Worm (Caenorhabditis elegans) whole organism, late embryonic: ENCODE measurements around the gene K08D8.12.
A peak's percentile ranks its signal among the peaks of the same experiment; 100 is the strongest.
"Not testable (repeated sequence)": the region's sequence is repeated elsewhere in the genome, so short reads cannot be mapped to it uniquely, and the experiment has no call there.

Experiments
- C08G9.2 ChIP-seq: sonication (generic microtip); optimal IDR thresholded peaks from 2 replicates; lab custom pipeline; 2016; ENCODE audit warnings: mild to moderate bottlenecking, missing genetic modification characterization, moderate library complexity, missing compliant biosample characterization
- K02D7.2 ChIP-seq: sonication (generic microtip); optimal IDR thresholded peaks from 2 replicates; lab custom pipeline; 2017; ENCODE audit warnings: mild to moderate bottlenecking, missing genetic modification characterization, missing compliant biosample characterization
- T23F11.4 ChIP-seq: fragments of 200-800 bp; sonication (Bioruptor generic); optimal IDR thresholded peaks from 2 replicates; lab custom pipeline; 2018; ENCODE audit warnings: mild to moderate bottlenecking, missing genetic modification characterization, missing compliant biosample characterization
- ama-1 ChIP-seq: fragments of 150-350 bp; optimal IDR thresholded peaks from 2 replicates; lab custom pipeline; 2014
- ceh-14 ChIP-seq: sonication (generic microtip); optimal IDR thresholded peaks from 2 replicates; lab custom pipeline; 2016; ENCODE audit warnings: missing genotype, missing genetic modification characterization, missing compliant biosample characterization
- ceh-30 ChIP-seq: fragments of 150-350 bp; optimal IDR thresholded peaks from 2 replicates; lab custom pipeline; 2014; ENCODE audit warnings: missing biosample characterization, missing genetic modification characterization
- ceh-31 ChIP-seq: sonication (generic microtip); optimal IDR thresholded peaks from 2 replicates; lab custom pipeline; 2016; ENCODE audit warnings: missing genetic modification characterization, missing compliant biosample characterization
- ceh-45 ChIP-seq: fragments of 200-800 bp; sonication (Bioruptor generic); IDR thresholded peaks from 2 replicates; pipeline ENCODE4 v1.3.6; 2022; ENCODE audit warnings: missing genetic modification reagents, missing genetic modification characterization, missing compliant biosample characterization
- che-1 ChIP-seq: sonication (generic microtip); optimal IDR thresholded peaks from 2 replicates; lab custom pipeline; 2016; ENCODE audit warnings: mild to moderate bottlenecking, missing genetic modification characterization, missing compliant biosample characterization
- elt-2 ChIP-seq: sonication (generic microtip); optimal IDR thresholded peaks from 2 replicates; lab custom pipeline; 2016; ENCODE audit warnings: missing genetic modification reagents, missing genetic modification characterization, missing compliant biosample characterization
- ets-4 ChIP-seq: sonication (generic microtip); optimal IDR thresholded peaks from 2 replicates; lab custom pipeline; 2016; ENCODE audit warnings: missing genetic modification characterization, missing compliant biosample characterization
- eyg-1 ChIP-seq: sonication (generic microtip); optimal IDR thresholded peaks from 2 replicates; lab custom pipeline; 2016; ENCODE audit warnings: missing genotype, missing genetic modification characterization, missing compliant biosample characterization
- fax-1 ChIP-seq: sonication (generic microtip); optimal IDR thresholded peaks from 2 replicates; lab custom pipeline; 2016; ENCODE audit warnings: missing genotype, missing genetic modification characterization, missing compliant biosample characterization
- fkh-6 ChIP-seq: sonication (generic microtip); optimal IDR thresholded peaks from 2 replicates; lab custom pipeline; 2016; ENCODE audit warnings: missing genetic modification characterization, missing compliant biosample characterization
- hlh-8 ChIP-seq: sonication (generic microtip); optimal IDR thresholded peaks from 2 replicates; lab custom pipeline; 2016; ENCODE audit warnings: missing genotype, missing genetic modification characterization, missing compliant biosample characterization
- madf-2 ChIP-seq: sonication (generic microtip); optimal IDR thresholded peaks from 2 replicates; lab custom pipeline; 2017; ENCODE audit warnings: missing genetic modification characterization, missing compliant biosample characterization
- nhr-11 ChIP-seq: fragments of 150-350 bp; optimal IDR thresholded peaks from 2 replicates; lab custom pipeline; 2014; ENCODE audit warnings: missing biosample characterization, missing genetic modification characterization
- npax-4 ChIP-seq: sonication (generic microtip); optimal IDR thresholded peaks from 2 replicates; lab custom pipeline; 2016; ENCODE audit warnings: missing genetic modification characterization, missing compliant biosample characterization
- odd-2 ChIP-seq: sonication (generic microtip); optimal IDR thresholded peaks from 2 replicates; lab custom pipeline; 2017; ENCODE audit warnings: antibody characterized with exemption, mild to moderate bottlenecking, missing genetic modification characterization, missing compliant biosample characterization
- pag-3 ChIP-seq: sonication (generic microtip); optimal IDR thresholded peaks from 2 replicates; lab custom pipeline; 2016; ENCODE audit warnings: missing compliant biosample characterization, missing genetic modification characterization, borderline replicate concordance
- pat-9 ChIP-seq: fragments of 200-800 bp; sonication (Bioruptor generic); optimal IDR thresholded peaks from 2 replicates; lab custom pipeline; 2018; ENCODE audit warnings: mild to moderate bottlenecking, missing genetic modification characterization, moderate library complexity, missing compliant biosample characterization
- pax-1 ChIP-seq: fragments of 150-350 bp; optimal IDR thresholded peaks from 2 replicates; lab custom pipeline; 2014; ENCODE audit warnings: missing biosample characterization, missing genetic modification characterization
- pros-1 ChIP-seq: fragments of 150-350 bp; optimal IDR thresholded peaks from 2 replicates; lab custom pipeline; 2014; ENCODE audit warnings: missing biosample characterization, missing genetic modification reagents, missing genetic modification characterization
- ref-2 ChIP-seq: sonication (generic microtip); optimal IDR thresholded peaks from 2 replicates; lab custom pipeline; 2016; ENCODE audit warnings: missing genetic modification characterization, missing compliant biosample characterization
- rnt-1 ChIP-seq: sonication (generic microtip); optimal IDR thresholded peaks from 2 replicates; lab custom pipeline; 2016; ENCODE audit warnings: missing genetic modification characterization, missing compliant biosample characterization
- sox-2 ChIP-seq: fragments of 200-800 bp; sonication (Bioruptor generic); IDR thresholded peaks from 2 replicates; pipeline ENCODE4 v1.3.6; 2022; ENCODE audit warnings: missing genetic modification reagents, missing genetic modification characterization, missing compliant biosample characterization
- sox-4 ChIP-seq: sonication (generic microtip); optimal IDR thresholded peaks from 2 replicates; lab custom pipeline; 2017; ENCODE audit warnings: mild to moderate bottlenecking, missing genetic modification characterization, inconsistent platforms, missing compliant biosample characterization
- syd-9 ChIP-seq: sonication (generic microtip); optimal IDR thresholded peaks from 2 replicates; lab custom pipeline; 2016; ENCODE audit warnings: mild to moderate bottlenecking, missing genetic modification characterization, moderate library complexity, missing compliant biosample characterization
- tbx-2 ChIP-seq: sonication (generic microtip); optimal IDR thresholded peaks from 2 replicates; lab custom pipeline; 2016; ENCODE audit warnings: missing genetic modification characterization, missing compliant biosample characterization
- tbx-7 ChIP-seq: sonication (generic microtip); optimal IDR thresholded peaks from 2 replicates; lab custom pipeline; 2016; ENCODE audit warnings: missing genotype, missing genetic modification characterization, missing compliant biosample characterization
- unc-55 ChIP-seq: sonication (generic microtip); optimal IDR thresholded peaks from 2 replicates; lab custom pipeline; 2017; ENCODE audit warnings: missing biosample characterization, missing genetic modification reagents, missing genetic modification characterization
- zip-5 ChIP-seq: sonication (generic microtip); optimal IDR thresholded peaks from 2 replicates; lab custom pipeline; 2016; ENCODE audit warnings: missing genetic modification characterization, missing compliant biosample characterization

Gene K08D8.12

ce11 chrIV:12875260-12875659 is 18.0 kb upstream of the K08D8.12 start, which contains the start of gene ZK896.1:
Gene ZK896.1, minus strand, starts transcription at chrIV:12875360.
- TF ChIP-seq ceh-45 (GFP tag; lab: Robert Waterston, UW); zip-5; elt-2: not testable (repeated sequence)
- TF ChIP-seq, all 69 proteins: peak for 0; not testable (repeated sequence) for 69

ce11 chrIV:12876558-12876957 is 16.7 kb upstream of the K08D8.12 start:
- TF ChIP-seq C08G9.2 (tag; lab: Kevin White, UChicago) (no peak), hlh-8 (tag; lab: Kevin White, UChicago) (no peak), syd-9 (no peak), pax-1 (tag; lab: Kevin White, UChicago) (no peak)

ce11 chrIV:12879557-12879956 is 13.7 kb upstream of the K08D8.12 start, which contains the start of gene ZK896.5:
Gene ZK896.5, minus strand, starts transcription at chrIV:12879645.
- TF ChIP-seq elt-2: peak; percentile 3
- no peak for TF ChIP-seq T23F11.4

ce11 chrIV:12883190-12883589 is 10.1 kb upstream of the K08D8.12 start, which contains the start of gene ZK896.4:
Gene ZK896.4, minus strand, starts transcription at chrIV:12883290.
- no peak for TF ChIP-seq ets-4 (tag; lab: Kevin White, UChicago)
- no peak for TF ChIP-seq tbx-7 (tag; lab: Kevin White, UChicago)
- TF ChIP-seq ref-2 (tag; lab: Kevin White, UChicago): no peak
- no peak for TF ChIP-seq pat-9 (tag; lab: Kevin White, UChicago)
- no peak for TF ChIP-seq madf-2

ce11 chrIV:12886012-12886411 is 7.3 kb upstream of the K08D8.12 start:
- no peak for TF ChIP-seq K02D7.2 (tag; lab: Kevin White, UChicago)
- no peak for TF ChIP-seq sox-2 (GFP tag; lab: Robert Waterston, UW)
- no peak for TF ChIP-seq fkh-6 (tag; lab: Kevin White, UChicago)
- no peak for TF ChIP-seq fax-1 (tag; lab: Kevin White, UChicago)
- TF ChIP-seq hlh-8 (tag; lab: Kevin White, UChicago): no peak
- TF ChIP-seq rnt-1 (tag; lab: Kevin White, UChicago): no peak
- no peak for TF ChIP-seq pros-1 (tag; lab: Kevin White, UChicago)
- TF ChIP-seq tbx-2 (tag; lab: Kevin White, UChicago): no peak

- TF ChIP-seq tbx-7 (tag; lab: Kevin White, UChicago) (no peak), pag-3 (tag; lab: Kevin White, UChicago) (no peak), elt-2 (peak; percentile 4)
Observed at ce11 chrIV:12890445-12890844, 2.8 kb upstream of the K08D8.12 start, which contains the start of gene K08D8.6. Gene K08D8.6, minus strand, starts transcription at chrIV:12890508.

ce11 chrIV:12891080-12891479 is 2.2 kb upstream of the K08D8.12 start:
- TF ChIP-seq ceh-31: no peak
- no peak for TF ChIP-seq nhr-11
- no peak for TF ChIP-seq che-1 (tag; lab: Kevin White, UChicago)
- TF ChIP-seq ama-1: no peak
- TF ChIP-seq ceh-30 (tag; lab: Kevin White, UChicago): no peak
- TF ChIP-seq odd-2 (tag; lab: Kevin White, UChicago): no peak
- TF ChIP-seq ceh-14 (tag; lab: Kevin White, UChicago): no peak
- no peak for TF ChIP-seq K02D7.2 (tag; lab: Kevin White, UChicago)
- TF ChIP-seq npax-4 (tag; lab: Kevin White, UChicago): no peak

- TF ChIP-seq eyg-1 (tag; lab: Kevin White, UChicago): no peak
- no peak for TF ChIP-seq sox-4 (tag; lab: Kevin White, UChicago)
- TF ChIP-seq unc-55 (GFP tag; lab: Kevin White, UChicago): no peak
- TF ChIP-seq T23F11.4: no peak
- no peak for TF ChIP-seq K02D7.2 (tag; lab: Kevin White, UChicago)
Observed at ce11 chrIV:12892194-12892593, 1.1 kb upstream of the K08D8.12 start, which contains the start of gene K08D8.1. Gene K08D8.1, plus strand, starts transcription at chrIV:12892494.
